Fruit fly (Drosophila melanogaster) whole organism, wandering third instar larva: Measurements from ENCODE around the gene Swip-1.

ENCODE experiments used
- Abd-B ChIP-seq: fragments of >200 bp; optimal IDR thresholded peaks from 2 replicates; lab custom pipeline; 2017; ENCODE audit warnings: missing biosample characterization, missing genetic modification characterization
- CG32264 ChIP-seq: fragments of 200-800 bp; sonication (Bioruptor generic); optimal IDR thresholded peaks from 2 replicates; lab custom pipeline; 2016; ENCODE audit warnings: missing biosample characterization, missing genetic modification characterization
- CG9705 ChIP-seq: fragments of 200-800 bp; sonication (Bioruptor generic); optimal IDR thresholded peaks from 2 replicates; lab custom pipeline; 2018; ENCODE audit warnings: missing biosample characterization, mild to moderate bottlenecking, missing genetic modification characterization
- CrebA ChIP-seq: fragments of 200-800 bp; sonication (Bioruptor generic); optimal IDR thresholded peaks from 2 replicates; lab custom pipeline; 2016; ENCODE audit warnings: missing biosample characterization, mild to moderate bottlenecking, missing genetic modification characterization, borderline replicate concordance
- Dfd ChIP-seq: fragments of >200 bp; optimal IDR thresholded peaks from 2 replicates; lab custom pipeline; 2017; ENCODE audit warnings: missing biosample characterization, missing genetic modification characterization
- Dif ChIP-seq: fragments of 200-275, 200-300 bp; sonication (Bioruptor generic); optimal IDR thresholded peaks from 2 replicates; lab custom pipeline; 2018; ENCODE audit warnings: missing biosample characterization, missing genetic modification characterization; ENCODE audit not compliant: partially characterized antibody
- GATAd ChIP-seq: sonication (Bioruptor generic); optimal IDR thresholded peaks from 2 replicates; lab custom pipeline; 2016; ENCODE audit warnings: missing biosample characterization, missing genetic modification characterization
- HLH106 ChIP-seq: fragments of 200-800 bp; optimal IDR thresholded peaks from 3 replicates; lab custom pipeline; 2019; ENCODE audit warnings: missing biosample characterization, mild to moderate bottlenecking, missing genetic modification characterization, moderate library complexity
- Hnf4 ChIP-seq: fragments of 200-800 bp; sonication (Bioruptor generic); optimal IDR thresholded peaks from 2 replicates; lab custom pipeline; 2016; ENCODE audit warnings: missing biosample characterization, mild to moderate bottlenecking, missing genetic modification characterization
- Hr78 ChIP-seq: fragments of >200 bp; optimal IDR thresholded peaks from 2 replicates; lab custom pipeline; 2017; ENCODE audit warnings: missing biosample characterization, missing genetic modification characterization
- Mio ChIP-seq: sonication (Bioruptor generic); optimal IDR thresholded peaks from 2 replicates; lab custom pipeline; 2016; ENCODE audit warnings: missing biosample characterization, missing genetic modification characterization
- Myc ChIP-seq: fragments of >200 bp; optimal IDR thresholded peaks from 2 replicates; lab custom pipeline; 2017
- OdsH ChIP-seq: fragments of 200-800 bp; sonication (Bioruptor generic); optimal IDR thresholded peaks from 2 replicates; lab custom pipeline; 2016; ENCODE audit warnings: missing biosample characterization, mild to moderate bottlenecking, missing genetic modification characterization
- Rel ChIP-seq, 2 experiments: fragments of 200-800 bp; sonication (Bioruptor generic) in 1 of 2; optimal IDR thresholded peaks; 2 replicates in 1 of 2; 3 replicates in 1 of 2; lab custom pipeline; 2016 to 2019; ENCODE audit warnings: mild to moderate bottlenecking in 2 of 2, missing biosample characterization in 2 of 2, missing genetic modification characterization in 2 of 2, moderate library complexity in 1 of 2
- Sp1 ChIP-seq: fragments of 200-800 bp; sonication (Bioruptor generic); optimal IDR thresholded peaks from 3 replicates; lab custom pipeline; 2019; ENCODE audit warnings: missing biosample characterization, mild to moderate bottlenecking, missing genetic modification characterization, moderate library complexity
- Vsx2 ChIP-seq: fragments of 200-300, 225-300 bp; sonication (Bioruptor generic); optimal IDR thresholded peaks from 2 replicates; lab custom pipeline; 2018; ENCODE audit warnings: missing biosample characterization, missing genetic modification characterization; ENCODE audit not compliant: partially characterized antibody
- br ChIP-seq: fragments of 200-800 bp; sonication (Bioruptor generic); optimal IDR thresholded peaks from 2 replicates; lab custom pipeline; 2016; ENCODE audit warnings: missing biosample characterization, missing genetic modification characterization
- brk ChIP-seq: fragments of 200-800 bp; sonication (Bioruptor generic); optimal IDR thresholded peaks from 2 replicates; lab custom pipeline; 2016; ENCODE audit warnings: missing biosample characterization, mild to moderate bottlenecking, missing genetic modification characterization
- dmrt93B ChIP-seq: fragments of 200-800 bp; sonication (Bioruptor generic); optimal IDR thresholded peaks from 2 replicates; lab custom pipeline; 2018; ENCODE audit warnings: missing biosample characterization, mild to moderate bottlenecking, missing genetic modification characterization
- dsf ChIP-seq: sonication (Bioruptor generic); optimal IDR thresholded peaks from 2 replicates; lab custom pipeline; 2016; ENCODE audit warnings: missing biosample characterization, missing genetic modification characterization, borderline replicate concordance
- ey ChIP-seq: fragments of 200-800 bp; sonication (Bioruptor generic); optimal IDR thresholded peaks from 2 replicates; lab custom pipeline; 2016; ENCODE audit warnings: missing biosample characterization, missing genetic modification characterization
- foxo ChIP-seq, 2 experiments: fragments of 200-800 bp; sonication (Bioruptor generic); optimal IDR thresholded peaks; 2 replicates in 1 of 2; 3 replicates in 1 of 2; lab custom pipeline; 2016 to 2017; ENCODE audit warnings: missing biosample characterization in 2 of 2, missing genetic modification characterization in 2 of 2
- fru ChIP-seq: fragments of 200-800 bp; sonication (Bioruptor generic); optimal IDR thresholded peaks from 3 replicates; lab custom pipeline; 2016; ENCODE audit warnings: missing biosample characterization, mild to moderate bottlenecking, missing genetic modification characterization
- h ChIP-seq: fragments of 200-800 bp; sonication (Bioruptor generic); optimal IDR thresholded peaks from 3 replicates; lab custom pipeline; 2016; ENCODE audit warnings: missing biosample characterization, mild to moderate bottlenecking, missing genetic modification characterization
- lola ChIP-seq: fragments of >200 bp; optimal IDR thresholded peaks from 2 replicates; lab custom pipeline; 2017; ENCODE audit warnings: missing biosample characterization, missing genetic modification characterization
- pan ChIP-seq: fragments of >200 bp; optimal IDR thresholded peaks from 2 replicates; lab custom pipeline; 2017
- psq ChIP-seq: fragments of 200-800 bp; sonication (Bioruptor generic); optimal IDR thresholded peaks from 3 replicates; lab custom pipeline; 2017; ENCODE audit warnings: missing biosample characterization, mild to moderate bottlenecking, missing genetic modification characterization, moderate library complexity
- rgr ChIP-seq: fragments of 200-800 bp; sonication (Bioruptor generic); optimal IDR thresholded peaks from 3 replicates; lab custom pipeline; 2016; ENCODE audit warnings: missing biosample characterization, mild to moderate bottlenecking, missing genetic modification characterization
- sage ChIP-seq: fragments of 200-800 bp; sonication (Bioruptor generic); optimal IDR thresholded peaks from 2 replicates; lab custom pipeline; 2016; ENCODE audit warnings: missing biosample characterization, mild to moderate bottlenecking, missing genetic modification characterization
- sv ChIP-seq: fragments of 200-800 bp; sonication (Bioruptor generic); optimal IDR thresholded peaks from 3 replicates; lab custom pipeline; 2016; ENCODE audit warnings: missing biosample characterization, missing genetic modification characterization
- usp ChIP-seq: fragments of >200 bp; optimal IDR thresholded peaks from 2 replicates; lab custom pipeline; 2017; ENCODE audit warnings: missing biosample characterization, missing genetic modification characterization
- woc ChIP-seq: sonication (Bioruptor generic); optimal IDR thresholded peaks from 2 replicates; lab custom pipeline; 2016; ENCODE audit warnings: missing biosample characterization, mild to moderate bottlenecking, missing genetic modification characterization

Gene Swip-1

DNA sequence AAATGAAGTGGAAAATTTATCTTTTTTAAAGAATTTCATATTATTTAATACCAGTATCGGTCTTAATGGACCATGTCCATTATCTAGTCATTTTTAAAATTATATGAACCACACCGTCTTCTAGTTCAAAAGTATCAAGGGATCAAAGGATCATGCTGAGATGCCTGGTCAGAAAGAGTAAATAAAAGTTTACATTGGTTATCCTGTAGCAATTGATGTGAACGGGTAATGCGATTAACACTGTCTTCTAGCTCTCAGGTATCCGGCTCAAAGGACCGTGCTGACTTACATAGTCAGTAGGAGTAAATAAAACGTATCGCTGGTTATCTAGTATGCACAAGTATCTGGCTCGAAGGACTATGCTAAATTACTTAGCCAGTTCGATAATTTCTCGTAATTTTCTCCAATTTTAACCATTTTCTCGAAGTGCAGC is 32.1 kb upstream of the Swip-1 start:
- TF ChIP-seq ey (GFP tag; lab: Kevin White, UChicago): no peak
- no peak for TF ChIP-seq sv (GFP tag; lab: Kevin White, UChicago)
- peak in 1 of 2 experiments; percentile 6 for TF ChIP-seq foxo (GFP tag; optimal IDR thresholded peaks at IDR 0.05; lab: Kevin White, UChicago)

dm6 chr2L:19018266-19018665 is 31.2 kb upstream of the Swip-1 start:
- TF ChIP-seq CG32264 (no peak), Abd-B (GFP tag; lab: Kevin White, UChicago) (no peak)

- TF ChIP-seq Myc (lab: Kevin White, UChicago) (no peak), usp (GFP tag; lab: Kevin White, UChicago) (no peak), sage (GFP tag; lab: Kevin White, UChicago) (no peak), Dif (GFP tag; lab: Kevin White, UChicago) (no peak), CrebA (GFP tag; lab: Kevin White, UChicago) (no peak), Vsx2 (GFP tag; lab: Kevin White, UChicago) (no peak), h (no peak), CG9705 (GFP tag; lab: Kevin White, UChicago) (no peak), Abd-B (GFP tag; lab: Kevin White, UChicago) (no peak), Hr78 (no peak), foxo (GFP tag; optimal IDR thresholded peaks at IDR 0.05; lab: Kevin White, UChicago) (no peak), br (GFP tag; lab: Kevin White, UChicago) (no peak), ey (GFP tag; lab: Kevin White, UChicago) (no peak), HLH106 (no peak), rgr (GFP tag; lab: Kevin White, UChicago) (no peak), dmrt93B (GFP tag; lab: Kevin White, UChicago) (no peak), Mio (GFP tag; lab: Kevin White, UChicago) (no peak), Hnf4 (no peak)
Measured at dm6 chr2L:19017060-19017459, 30.0 kb upstream of the Swip-1 start.

dm6 chr2L:19015628-19016027 is 28.5 kb upstream of the Swip-1 start:
- TF ChIP-seq Hr78 (no peak), sage (GFP tag; lab: Kevin White, UChicago) (no peak), usp (GFP tag; lab: Kevin White, UChicago) (no peak), dsf (no peak), Hnf4 (no peak), foxo (GFP tag; optimal IDR thresholded peaks at IDR 0.05; lab: Kevin White, UChicago) (no peak), dmrt93B (GFP tag; lab: Kevin White, UChicago) (no peak), lola (GFP tag; lab: Kevin White, UChicago) (no peak), pan (no peak), sv (GFP tag; lab: Kevin White, UChicago) (no peak), br (GFP tag; lab: Kevin White, UChicago) (no peak), h (no peak), woc (GFP tag; lab: Kevin White, UChicago) (no peak)

DNA sequence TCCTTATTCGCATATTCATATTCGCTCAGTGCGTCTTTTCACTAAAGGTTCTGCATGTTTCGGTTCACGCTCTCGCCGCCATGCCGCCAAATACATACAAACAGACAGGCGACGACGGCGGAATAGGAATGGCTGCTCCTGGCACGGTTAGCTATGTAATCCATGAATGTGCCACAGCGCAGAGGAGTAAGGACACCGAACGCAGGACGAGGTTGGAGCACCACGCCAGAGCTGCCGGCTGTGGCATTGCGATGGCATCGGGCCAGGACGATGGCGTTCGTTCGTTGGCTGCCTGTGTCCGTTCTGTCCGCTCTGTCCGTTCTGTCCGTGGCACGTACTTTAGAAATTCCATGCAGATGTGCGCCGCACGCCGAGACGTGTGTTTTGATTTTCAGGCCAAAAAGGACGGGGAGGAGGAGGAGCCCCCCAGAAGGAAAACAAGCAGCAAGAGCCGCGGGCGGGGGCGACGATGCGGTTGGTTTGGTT is 27.8 kb upstream of the Swip-1 start:
- TF ChIP-seq sage (GFP tag; lab: Kevin White, UChicago) (no peak), Vsx2 (GFP tag; lab: Kevin White, UChicago) (peak; percentile 13)

- TF ChIP-seq HLH106 (peak; percentile 61), psq (GFP tag; lab: Kevin White, UChicago) (peak; percentile 10), dmrt93B (GFP tag; lab: Kevin White, UChicago) (peak; percentile 39), br (GFP tag; lab: Kevin White, UChicago) (peak; percentile 3), CG32264 (no peak), fru (GFP tag; lab: Kevin White, UChicago) (peak; percentile 28), Rel (GFP tag; optimal IDR thresholded peaks at IDR 0.05; lab: Kevin White, UChicago) (no peak), Rel (tag; optimal IDR thresholded peaks at IDR 0.05; lab: Kevin White, UChicago) (no peak), Hnf4 (no peak), rgr (GFP tag; lab: Kevin White, UChicago) (peak; percentile 14), sv (GFP tag; lab: Kevin White, UChicago) (peak; percentile 38), Dfd (GFP tag; lab: Kevin White, UChicago) (no peak), ey (GFP tag; lab: Kevin White, UChicago) (no peak), foxo (GFP tag; optimal IDR thresholded peaks at IDR 0.05; lab: Kevin White, UChicago) (peak in 1 of 2 experiments; percentile 40), CrebA (GFP tag; lab: Kevin White, UChicago) (no peak), OdsH (peak; percentile 27), brk (GFP tag; lab: Kevin White, UChicago) (no peak), h (peak; percentile 35), Sp1 (GFP tag; lab: Kevin White, UChicago) (peak; percentile 67), GATAd (no peak), CG9705 (GFP tag; lab: Kevin White, UChicago) (peak; percentile 2)
Measured at dm6 chr2L:19014032-19014880, 27.2 kb upstream of the Swip-1 start.
